Fruit fly (Drosophila melanogaster) whole organism, embryonic: ENCODE measurements around the gene CG31816.

ENCODE experiments used
- Aef1 ChIP-seq: fragments of 200-800 bp; sonication (Bioruptor generic); IDR thresholded peaks from 3 replicates; pipeline ENCODE4 v1.3.6; 2022; ENCODE audit warnings: missing biosample characterization, missing genetic modification characterization
- Atf6 ChIP-seq: fragments of 200-800 bp; sonication (Bioruptor generic); IDR thresholded peaks from 2 replicates; pipeline ENCODE4 v1.3.6; 2022; ENCODE audit warnings: missing biosample characterization, missing genetic modification characterization
- CG10543 ChIP-seq: fragments of 200-800 bp; sonication (Bioruptor generic); optimal IDR thresholded peaks from 3 replicates; lab custom pipeline; 2017; ENCODE audit warnings: missing biosample characterization, mild to moderate bottlenecking, missing genetic modification characterization, moderate library complexity
- CG10959 ChIP-seq: fragments of 200-800 bp; sonication (Bioruptor generic); IDR thresholded peaks from 2 replicates; pipeline ENCODE4 v1.3.6; 2022; ENCODE audit warnings: missing biosample characterization, missing genetic modification characterization
- CG11085 ChIP-seq: fragments of 200-800 bp; sonication (Bioruptor generic); IDR thresholded peaks from 2 replicates; pipeline ENCODE4 v1.3.6; 2022; ENCODE audit warnings: missing biosample characterization, missing genetic modification characterization
- CG12744 ChIP-seq: fragments of 200-800 bp; sonication (Bioruptor generic); optimal IDR thresholded peaks from 2 replicates; lab custom pipeline; 2016; ENCODE audit warnings: missing biosample characterization, missing genetic modification characterization
- CG12942 ChIP-seq: fragments of 200-800 bp; sonication (Bioruptor generic); optimal IDR thresholded peaks from 3 replicates; lab custom pipeline; 2016; ENCODE audit warnings: missing biosample characterization, missing genetic modification characterization
- CG13296 ChIP-seq: fragments of 200-800 bp; sonication (Bioruptor generic); optimal IDR thresholded peaks from 3 replicates; lab custom pipeline; 2018; ENCODE audit warnings: missing biosample characterization, mild to moderate bottlenecking, missing genetic modification characterization
- CG13894 ChIP-seq: fragments of 200-800 bp; sonication (Bioruptor generic); optimal IDR thresholded peaks from 3 replicates; lab custom pipeline; 2018; ENCODE audit warnings: missing biosample characterization, mild to moderate bottlenecking, missing genetic modification characterization, moderate library complexity
- CG15514 ChIP-seq: fragments of 200-800 bp; sonication (Bioruptor generic); optimal IDR thresholded peaks from 3 replicates; lab custom pipeline; 2017; ENCODE audit warnings: missing biosample characterization, missing genetic modification characterization, mild to moderate bottlenecking, moderate library complexity, missing genetic modification reagents
- CG18599 ChIP-seq: fragments of 200-800 bp; sonication (Bioruptor generic); optimal IDR thresholded peaks from 3 replicates; lab custom pipeline; 2017; ENCODE audit warnings: missing biosample characterization, missing genetic modification characterization, mild to moderate bottlenecking, moderate library complexity, missing genetic modification reagents
- CG2120 ChIP-seq: fragments of 200-800 bp; sonication (Bioruptor generic); optimal IDR thresholded peaks from 3 replicates; lab custom pipeline; 2016; ENCODE audit warnings: missing biosample characterization, missing genetic modification characterization
- CG2199 ChIP-seq: fragments of 200-800 bp; sonication (Bioruptor generic); IDR thresholded peaks from 3 replicates; pipeline ENCODE4 v1.3.6; 2022; ENCODE audit warnings: missing biosample characterization, missing genetic modification characterization
- CG2712 ChIP-seq: fragments of 200-800 bp; optimal IDR thresholded peaks from 3 replicates; lab custom pipeline; 2019; ENCODE audit warnings: missing biosample characterization, mild to moderate bottlenecking, missing genetic modification characterization, moderate library complexity
- CG30403 ChIP-seq: fragments of 200-800 bp; sonication (Bioruptor generic); optimal IDR thresholded peaks from 3 replicates; lab custom pipeline; 2016; ENCODE audit warnings: missing biosample characterization, missing genetic modification characterization
- CG34376 ChIP-seq: fragments of 200-800 bp; sonication (Bioruptor generic); optimal IDR thresholded peaks from 2 replicates; lab custom pipeline; 2018; ENCODE audit warnings: missing biosample characterization, mild to moderate bottlenecking, missing genetic modification characterization
- CG6765 ChIP-seq: fragments of 200-800 bp; sonication (Bioruptor generic); optimal IDR thresholded peaks from 3 replicates; lab custom pipeline; 2017; ENCODE audit warnings: missing biosample characterization, mild to moderate bottlenecking, missing genetic modification characterization
- CG6813 ChIP-seq: fragments of 200-800 bp; sonication (Bioruptor generic); optimal IDR thresholded peaks from 2 replicates; lab custom pipeline; 2017; ENCODE audit warnings: missing biosample characterization, missing genetic modification characterization, mild to moderate bottlenecking, moderate library complexity, missing genetic modification reagents
- CG7556 ChIP-seq: fragments of 200-800 bp; sonication (Bioruptor generic); optimal IDR thresholded peaks from 2 replicates; lab custom pipeline; 2017; ENCODE audit warnings: missing biosample characterization, mild to moderate bottlenecking, missing genetic modification characterization
- Doc2 ChIP-seq: fragments of 200-800 bp; sonication (Bioruptor generic); IDR thresholded peaks from 2 replicates; pipeline ENCODE4 v1.3.6; 2022; ENCODE audit warnings: missing biosample characterization, missing genetic modification characterization
- Hmx ChIP-seq: fragments of 200-800 bp; sonication (Bioruptor generic); optimal IDR thresholded peaks from 2 replicates; lab custom pipeline; 2016; ENCODE audit warnings: missing biosample characterization, missing genetic modification characterization
- Lpt ChIP-seq: fragments of >200 bp; optimal IDR thresholded peaks from 2 replicates; lab custom pipeline; 2018; ENCODE audit warnings: missing biosample characterization, missing genetic modification characterization
- Nf-YA ChIP-seq: fragments of 200-800 bp; sonication (Bioruptor generic); IDR thresholded peaks from 2 replicates; pipeline ENCODE4 v1.3.6; 2022; ENCODE audit warnings: missing biosample characterization, missing genetic modification characterization
- Nf-YB ChIP-seq: fragments of 200-800 bp; sonication (Bioruptor generic); optimal IDR thresholded peaks from 3 replicates; lab custom pipeline; 2019; ENCODE audit warnings: missing biosample characterization, mild to moderate bottlenecking, missing genetic modification characterization, moderate library complexity
- Nf-YC ChIP-seq: fragments of 200-800 bp; optimal IDR thresholded peaks from 3 replicates; lab custom pipeline; 2019; ENCODE audit warnings: missing biosample characterization, mild to moderate bottlenecking, missing genetic modification characterization, moderate library complexity
- Pdp1 ChIP-seq, 2 experiments: fragments of 200-800 bp; sonication (Bioruptor generic); optimal IDR thresholded peaks; 3 replicates each; lab custom pipeline; 2016; ENCODE audit warnings: missing biosample characterization in 2 of 2, missing genetic modification characterization in 2 of 2, mild to moderate bottlenecking in 1 of 2, moderate library complexity in 1 of 2
- Six4 ChIP-seq: fragments of 200-800 bp; sonication (Bioruptor generic); optimal IDR thresholded peaks from 2 replicates; lab custom pipeline; 2016; ENCODE audit warnings: missing biosample characterization, missing genetic modification characterization
- Sox100B ChIP-seq: fragments of 200-800 bp; sonication (Bioruptor generic); optimal IDR thresholded peaks from 3 replicates; lab custom pipeline; 2018; ENCODE audit warnings: missing biosample characterization, mild to moderate bottlenecking, missing genetic modification characterization
- amos ChIP-seq: fragments of 200-800 bp; sonication (Bioruptor generic); IDR thresholded peaks from 2 replicates; pipeline ENCODE4 v1.3.6; 2022; ENCODE audit warnings: missing biosample characterization, missing genetic modification characterization; ENCODE audit not compliant: partially characterized antibody
- bigmax ChIP-seq: fragments of 200-800 bp; sonication (Bioruptor generic); optimal IDR thresholded peaks from 2 replicates; lab custom pipeline; 2018; ENCODE audit warnings: missing biosample characterization, mild to moderate bottlenecking, missing genetic modification characterization
- chinmo ChIP-seq: fragments of 200-800 bp; sonication (Bioruptor generic); IDR thresholded peaks from 4 replicates; pipeline ENCODE4 v1.3.6; 2022; ENCODE audit warnings: missing biosample characterization, missing genetic modification characterization; ENCODE audit not compliant: partially characterized antibody
- da ChIP-seq: fragments of 200-800 bp; sonication (Bioruptor generic); optimal IDR thresholded peaks from 2 replicates; lab custom pipeline; 2016; ENCODE audit warnings: missing biosample characterization, missing genetic modification characterization
- dati ChIP-seq: fragments of 200-800 bp; sonication (Bioruptor generic); IDR thresholded peaks from 2 replicates; pipeline ENCODE4 v1.3.6; 2022; ENCODE audit warnings: missing biosample characterization, missing genetic modification characterization
- dysf ChIP-seq: fragments of 200-800 bp; sonication (Bioruptor generic); IDR thresholded peaks from 3 replicates; pipeline ENCODE4 v1.3.6; 2022; ENCODE audit warnings: missing biosample characterization, missing genetic modification characterization
- exex ChIP-seq: fragments of 200-800 bp; sonication (Bioruptor generic); optimal IDR thresholded peaks from 4 replicates; lab custom pipeline; 2018; ENCODE audit warnings: missing biosample characterization, mild to moderate bottlenecking, missing genetic modification characterization, moderate library complexity
- gcm2 ChIP-seq: fragments of 200-800 bp; sonication (Bioruptor generic); optimal IDR thresholded peaks from 2 replicates; lab custom pipeline; 2016; ENCODE audit warnings: missing biosample characterization, missing genetic modification characterization
- kay ChIP-seq: fragments of 200-800 bp; sonication (Bioruptor generic); optimal IDR thresholded peaks from 2 replicates; lab custom pipeline; 2016; ENCODE audit warnings: missing biosample characterization, missing genetic modification characterization
- klu ChIP-seq: fragments of 200-800 bp; sonication (Bioruptor generic); IDR thresholded peaks from 2 replicates; pipeline ENCODE4 v1.3.6; 2022; ENCODE audit warnings: missing biosample characterization, missing genetic modification characterization
- lilli ChIP-seq: fragments of 200-800 bp; sonication (Bioruptor generic); optimal IDR thresholded peaks from 3 replicates; lab custom pipeline; 2016; ENCODE audit warnings: missing biosample characterization, missing genetic modification characterization
- lmd ChIP-seq: fragments of 200-800 bp; sonication (Bioruptor generic); IDR thresholded peaks from 2 replicates; pipeline ENCODE4 v1.3.6; 2022; ENCODE audit warnings: missing biosample characterization, missing genetic modification characterization
- mirr ChIP-seq: fragments of 200-800 bp; sonication (Bioruptor generic); optimal IDR thresholded peaks from 3 replicates; lab custom pipeline; 2018; ENCODE audit warnings: missing biosample characterization, mild to moderate bottlenecking, missing genetic modification characterization
- pho ChIP-seq: fragments of 200-800 bp; sonication (Bioruptor generic); optimal IDR thresholded peaks from 2 replicates; lab custom pipeline; 2016; ENCODE audit warnings: missing biosample characterization, missing genetic modification characterization
- psq ChIP-seq: fragments of 200-800 bp; sonication (Bioruptor generic); optimal IDR thresholded peaks from 2 replicates; lab custom pipeline; 2017; ENCODE audit warnings: missing biosample characterization, missing genetic modification characterization
- pzg ChIP-seq: fragments of 200-800 bp; sonication (Bioruptor generic); optimal IDR thresholded peaks from 3 replicates; lab custom pipeline; 2018; ENCODE audit warnings: missing biosample characterization, mild to moderate bottlenecking, missing genetic modification characterization, moderate library complexity
- sd ChIP-seq: fragments of 200-800 bp; sonication (Bioruptor generic); optimal IDR thresholded peaks from 3 replicates; lab custom pipeline; 2018; ENCODE audit warnings: missing biosample characterization, mild to moderate bottlenecking, missing genetic modification characterization, moderate library complexity
- sim ChIP-seq: fragments of 200-800 bp; sonication (Bioruptor generic); IDR thresholded peaks from 2 replicates; pipeline ENCODE4 v1.3.6; 2022; ENCODE audit warnings: missing biosample characterization, missing genetic modification characterization
- slbo ChIP-seq: fragments of 200-800 bp; sonication (Bioruptor generic); IDR thresholded peaks from 2 replicates; pipeline ENCODE4 v1.3.6; 2022; ENCODE audit warnings: missing biosample characterization, missing genetic modification characterization
- sug ChIP-seq: fragments of 200-800 bp; optimal IDR thresholded peaks from 2 replicates; lab custom pipeline; 2019; ENCODE audit warnings: missing biosample characterization, mild to moderate bottlenecking, missing genetic modification characterization, moderate library complexity
- tna ChIP-seq: fragments of 200-800 bp; sonication (Bioruptor generic); IDR thresholded peaks from 2 replicates; pipeline ENCODE4 v1.3.6; 2022; ENCODE audit warnings: missing biosample characterization, missing genetic modification characterization; ENCODE audit not compliant: partially characterized antibody

The CG31816 gene

DNA sequence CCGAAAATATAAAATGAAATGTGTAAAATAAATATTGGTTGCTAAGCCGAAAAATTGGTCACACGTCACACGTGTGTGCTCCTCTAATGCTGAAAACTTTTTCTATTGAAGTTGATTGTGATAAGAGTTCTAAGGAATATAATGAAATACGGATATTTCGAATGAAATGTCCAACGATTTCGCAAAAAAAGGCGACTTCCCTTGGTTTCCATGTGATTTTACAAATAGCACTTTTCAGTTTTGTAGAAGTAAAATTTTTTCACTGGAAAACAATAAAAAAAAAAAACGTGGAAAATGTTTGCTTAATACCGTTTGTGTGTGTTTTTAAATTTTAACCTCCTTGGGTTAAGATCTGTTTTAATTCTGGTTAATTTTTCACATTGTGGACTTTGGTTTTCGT, 15.8 kb upstream of the CG31816 start (continued):
- TF ChIP-seq CG7556 (GFP tag; lab: Kevin White, UChicago) (peak; percentile 5), Six4 (GFP tag; lab: Kevin White, UChicago) (no peak), CG18599 (GFP tag; lab: Kevin White, UChicago) (peak; percentile 47), CG2120 (GFP tag; lab: Kevin White, UChicago) (peak; percentile 7), amos (no peak), slbo (0 out of 2 replicates have a peak, but pooled peaks have one; percentile 9), CG2712 (tag; lab: Kevin White, UChicago) (no peak), Hmx (GFP tag; lab: Kevin White, UChicago) (no peak), pho (GFP tag; lab: Kevin White, UChicago) (no peak), Doc2 (GFP tag; lab: Robert Waterston, UW) (no peak), Sox100B (GFP tag; lab: Kevin White, UChicago) (peak; percentile 43), CG10959 (GFP tag; lab: Robert Waterston, UW) (no peak), bigmax (GFP tag; lab: Kevin White, UChicago) (no peak), CG6813 (GFP tag; lab: Kevin White, UChicago) (no peak), lilli (peak; percentile 6), CG6765 (GFP tag; lab: Kevin White, UChicago) (peak; percentile 35), Aef1 (no peak), CG15514 (no peak), sim (GFP tag; lab: Robert Waterston, UW) (no peak), CG12744 (GFP tag; lab: Kevin White, UChicago) (no peak)

DNA sequence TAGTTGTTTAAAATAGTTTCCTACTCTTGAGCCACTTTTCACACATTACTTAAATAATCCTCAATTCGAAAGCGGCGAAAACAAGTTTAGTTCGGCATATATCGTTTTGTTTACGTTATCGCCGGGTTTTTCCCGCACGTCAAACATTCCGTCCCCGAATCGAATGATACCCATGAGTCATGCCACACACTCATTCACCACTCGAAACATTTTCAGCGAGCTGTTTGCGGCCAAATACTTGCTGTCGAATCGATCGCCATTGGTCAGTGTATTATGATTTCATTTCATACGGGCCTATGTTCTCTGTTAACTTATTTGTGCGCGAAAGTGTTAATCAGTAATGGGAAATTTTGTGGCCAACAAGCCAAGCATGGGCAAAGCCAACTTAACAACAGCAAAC, 13.9 kb upstream of the CG31816 start:
- no peak for TF ChIP-seq CG12942
- peak; percentile 22 for TF ChIP-seq CG10543
- no peak for TF ChIP-seq tna (GFP tag; lab: Robert Waterston, UW)
- no peak for TF ChIP-seq Lpt (GFP tag; lab: Kevin White, UChicago)
- TF ChIP-seq CG30403 (GFP tag; lab: Kevin White, UChicago) = no peak
- peak; percentile 10 for TF ChIP-seq sug (tag; lab: Kevin White, UChicago)
- TF ChIP-seq Atf6 (GFP tag; lab: Robert Waterston, UW) = peak; percentile 19; the same call in 1 of the 2 replicates
- TF ChIP-seq Nf-YA = no peak
- TF ChIP-seq chinmo (GFP tag; lab: Robert Waterston, UW) = 0 out of 4 replicates have a peak, but pooled peaks have one; percentile 26
- TF ChIP-seq sd (tag; lab: Kevin White, UChicago) = peak; percentile 81
- 0 out of 3 replicates have a peak, but pooled peaks have one; percentile 61 for TF ChIP-seq CG2199 (GFP tag; lab: Robert Waterston, UW)
- TF ChIP-seq da (GFP tag; lab: Kevin White, UChicago) = no peak
- no peak for TF ChIP-seq dati (GFP tag; lab: Robert Waterston, UW)
- TF ChIP-seq dysf = no peak
- no peak for TF ChIP-seq CG11085
- no peak for TF ChIP-seq CG13894
- peak; percentile 28 for TF ChIP-seq Nf-YC (tag; lab: Kevin White, UChicago)
- no peak for TF ChIP-seq pzg (GFP tag; lab: Kevin White, UChicago)
- TF ChIP-seq gcm2 (GFP tag; lab: Kevin White, UChicago) = no peak
- no peak for TF ChIP-seq CG13296 (GFP tag; lab: Kevin White, UChicago)
- TF ChIP-seq klu (GFP tag; lab: Robert Waterston, UW) = no peak
- no peak for TF ChIP-seq lmd
- peak; percentile 41 for TF ChIP-seq Nf-YB (GFP tag; lab: Kevin White, UChicago)
- no peak for TF ChIP-seq psq (GFP tag; lab: Kevin White, UChicago)
- TF ChIP-seq exex (tag; lab: Kevin White, UChicago) = peak; percentile 17
- peak; percentile 26 for TF ChIP-seq CG34376 (GFP tag; lab: Kevin White, UChicago)
- TF ChIP-seq lilli = no peak
- peak; percentile 44 for TF ChIP-seq mirr
- peak; percentile 69 for TF ChIP-seq kay (GFP tag; lab: Kevin White, UChicago)
- no peak for TF ChIP-seq Pdp1 (GFP tag; optimal IDR thresholded peaks at IDR 0.05; lab: Kevin White, UChicago)
- TF ChIP-seq, all 482 proteins: peak for 12
